Fruit fly (Drosophila melanogaster) whole organism, embryonic: ENCODE results near the gene CG14142.

Experiments used
- Bteb2 ChIP-seq: fragments of 200-800 bp; sonication (Bioruptor generic); optimal IDR thresholded peaks from 2 replicates; lab custom pipeline; 2016; ENCODE audit warnings: missing biosample characterization, missing genetic modification characterization
- C15 ChIP-seq: fragments of 200-800 bp; sonication (Bioruptor generic); IDR thresholded peaks from 3 replicates; pipeline ENCODE4 v1.3.6; 2022; ENCODE audit warnings: missing biosample characterization, missing genetic modification characterization
- CG1529 ChIP-seq: fragments of 200-800 bp; sonication (Bioruptor generic); optimal IDR thresholded peaks from 3 replicates; lab custom pipeline; 2018; ENCODE audit warnings: missing biosample characterization, missing genetic modification characterization
- CG18262 ChIP-seq: fragments of 200-800 bp; optimal IDR thresholded peaks from 3 replicates; lab custom pipeline; 2019; ENCODE audit warnings: missing biosample characterization, mild to moderate bottlenecking, missing genetic modification characterization, moderate library complexity
- CG18764 ChIP-seq: fragments of 200-800 bp; sonication (Bioruptor generic); optimal IDR thresholded peaks from 3 replicates; lab custom pipeline; 2016; ENCODE audit warnings: missing biosample characterization, missing genetic modification characterization
- CG2120 ChIP-seq: fragments of 200-800 bp; sonication (Bioruptor generic); optimal IDR thresholded peaks from 3 replicates; lab custom pipeline; 2016; ENCODE audit warnings: missing biosample characterization, missing genetic modification characterization
- CG2129 ChIP-seq: fragments of 200-800 bp; sonication (Bioruptor generic); IDR thresholded peaks from 2 replicates; pipeline ENCODE4 v1.3.6; 2022; ENCODE audit warnings: missing biosample characterization, missing genetic modification characterization; ENCODE audit not compliant: partially characterized antibody
- CG31224 ChIP-seq: fragments of 200-800 bp; sonication (Bioruptor generic); IDR thresholded peaks from 2 replicates; pipeline ENCODE4 v1.3.6; 2022; ENCODE audit warnings: missing biosample characterization, missing genetic modification characterization
- CG32532 ChIP-seq: fragments of 200-800 bp; sonication (Bioruptor generic); IDR thresholded peaks from 2 replicates; pipeline ENCODE4 v1.3.6; 2022; ENCODE audit warnings: missing biosample characterization, missing genetic modification characterization
- CG32767 ChIP-seq: fragments of 200-800 bp; sonication (Bioruptor generic); IDR thresholded peaks from 2 replicates; pipeline ENCODE4 v1.3.6; 2022; ENCODE audit warnings: missing biosample characterization, missing genetic modification characterization
- CG42726 ChIP-seq: fragments of 200-800 bp; sonication (Bioruptor generic); IDR thresholded peaks from 2 replicates; pipeline ENCODE4 v1.3.6; 2022; ENCODE audit warnings: missing biosample characterization, missing genetic modification characterization; ENCODE audit not compliant: partially characterized antibody
- CG4424 ChIP-seq: fragments of 200-800 bp; sonication (Bioruptor generic); optimal IDR thresholded peaks from 3 replicates; lab custom pipeline; 2016; ENCODE audit warnings: missing biosample characterization, missing genetic modification characterization
- CG6272 ChIP-seq: fragments of 200-800 bp; sonication (Bioruptor generic); IDR thresholded peaks from 2 replicates; pipeline ENCODE4 v1.3.6; 2022; ENCODE audit warnings: missing biosample characterization, missing genetic modification characterization
- CG6689 ChIP-seq: fragments of 200-800 bp; sonication (Bioruptor generic); IDR thresholded peaks from 2 replicates; pipeline ENCODE4 v1.3.6; 2022; ENCODE audit warnings: missing biosample characterization, missing genetic modification characterization
- CG8290 ChIP-seq, 3 experiments: fragments of 200-800 bp; sonication (Bioruptor generic); optimal IDR thresholded peaks; 2 replicates each; lab custom pipeline; 2016 to 2019; ENCODE audit warnings: missing biosample characterization in 3 of 3, missing genetic modification characterization in 3 of 3, mild to moderate bottlenecking in 2 of 3, moderate library complexity in 1 of 3
- Dip3 ChIP-seq: fragments of 200-800 bp; sonication (Bioruptor generic); optimal IDR thresholded peaks from 3 replicates; lab custom pipeline; 2016; ENCODE audit warnings: missing biosample characterization, missing genetic modification characterization
- Dref ChIP-seq: fragments of 200-800 bp; sonication (Bioruptor generic); IDR thresholded peaks from 2 replicates; pipeline ENCODE4 v1.3.6; 2022; ENCODE audit warnings: missing biosample characterization, missing genetic modification characterization
- Fer1 ChIP-seq: fragments of 200-800 bp; sonication (Bioruptor generic); optimal IDR thresholded peaks from 2 replicates; lab custom pipeline; 2017; ENCODE audit warnings: missing biosample characterization, mild to moderate bottlenecking, missing genetic modification characterization
- Fer3 ChIP-seq: fragments of 200-800 bp; sonication (Bioruptor generic); optimal IDR thresholded peaks from 2 replicates; lab custom pipeline; 2018; ENCODE audit warnings: missing biosample characterization, mild to moderate bottlenecking, missing genetic modification characterization, moderate library complexity
- Gug ChIP-seq: fragments of 200-800 bp; sonication (Bioruptor generic); IDR thresholded peaks from 4 replicates; pipeline ENCODE4 v1.3.6; 2022; ENCODE audit warnings: missing biosample characterization, missing genetic modification characterization
- Hr3 ChIP-seq: fragments of 200-800 bp; sonication (Bioruptor generic); optimal IDR thresholded peaks from 3 replicates; lab custom pipeline; 2016; ENCODE audit warnings: missing biosample characterization, missing genetic modification characterization
- Kr ChIP-seq: fragments of 200-800 bp; sonication (Bioruptor generic); optimal IDR thresholded peaks from 2 replicates; lab custom pipeline; 2017; ENCODE audit warnings: missing biosample characterization, mild to moderate bottlenecking, missing genetic modification characterization
- Lim3 ChIP-seq: fragments of 200-800 bp; sonication (Bioruptor generic); IDR thresholded peaks from 2 replicates; pipeline ENCODE4 v1.3.6; 2022; ENCODE audit warnings: missing biosample characterization, missing genetic modification characterization
- NFAT ChIP-seq: fragments of 200-800 bp; sonication (Bioruptor generic); IDR thresholded peaks from 2 replicates; pipeline ENCODE4 v1.3.6; 2022; ENCODE audit warnings: missing biosample characterization, missing genetic modification characterization
- Spps ChIP-seq: fragments of 200-800 bp; sonication (Bioruptor generic); optimal IDR thresholded peaks from 2 replicates; lab custom pipeline; 2018; ENCODE audit warnings: missing biosample characterization, mild to moderate bottlenecking, missing genetic modification characterization
- YL-1 ChIP-seq: fragments of 200-800 bp; sonication (Bioruptor generic); optimal IDR thresholded peaks from 3 replicates; lab custom pipeline; 2017; ENCODE audit warnings: missing biosample characterization, mild to moderate bottlenecking, missing genetic modification characterization
- abd-A ChIP-seq: fragments of 200-800 bp; sonication (Bioruptor generic); optimal IDR thresholded peaks from 3 replicates; lab custom pipeline; 2019; ENCODE audit warnings: missing biosample characterization, mild to moderate bottlenecking, missing genetic modification characterization, moderate library complexity
- ap ChIP-seq: fragments of 200-800 bp; sonication (Bioruptor generic); IDR thresholded peaks from 2 replicates; pipeline ENCODE4 v1.3.6; 2022; ENCODE audit warnings: missing biosample characterization, missing genetic modification characterization
- ase ChIP-seq: fragments of 200-800 bp; sonication (Bioruptor generic); IDR thresholded peaks from 3 replicates; pipeline ENCODE4 v1.3.6; 2022; ENCODE audit warnings: missing biosample characterization, missing genetic modification characterization
- bbx ChIP-seq: fragments of 200-800 bp; sonication (Bioruptor generic); IDR thresholded peaks from 2 replicates; pipeline ENCODE4 v1.3.6; 2022; ENCODE audit warnings: missing biosample characterization, missing genetic modification characterization; ENCODE audit not compliant: partially characterized antibody
- bcd ChIP-seq: fragments of 200-800 bp; sonication (Bioruptor generic); optimal IDR thresholded peaks from 2 replicates; lab custom pipeline; 2017; ENCODE audit warnings: missing biosample characterization, mild to moderate bottlenecking, missing genetic modification characterization
- cad ChIP-seq: fragments of >200 bp; optimal IDR thresholded peaks from 2 replicates; lab custom pipeline; 2017; ENCODE audit warnings: missing biosample characterization, missing genetic modification characterization
- caup ChIP-seq: fragments of 200-800 bp; sonication (Bioruptor generic); optimal IDR thresholded peaks from 3 replicates; lab custom pipeline; 2017; ENCODE audit warnings: missing biosample characterization, mild to moderate bottlenecking, missing genetic modification characterization, moderate library complexity; ENCODE audit not compliant: severe bottlenecking
- croc ChIP-seq: fragments of 200-800 bp; sonication (Bioruptor generic); conservative IDR thresholded peaks from 3 replicates; pipeline ENCODE4 v1.3.6; 2022; ENCODE audit warnings: missing biosample characterization, missing genetic modification characterization
- dm ChIP-seq: fragments of 200-800 bp; sonication (Bioruptor generic); optimal IDR thresholded peaks from 3 replicates; lab custom pipeline; 2016; ENCODE audit warnings: missing biosample characterization, missing genetic modification characterization
- eyg ChIP-seq: fragments of 200-800 bp; sonication (Bioruptor generic); optimal IDR thresholded peaks from 3 replicates; lab custom pipeline; 2016; ENCODE audit warnings: missing biosample characterization, missing genetic modification characterization
- ind ChIP-seq: fragments of 200-800 bp; sonication (Bioruptor generic); optimal IDR thresholded peaks from 3 replicates; lab custom pipeline; 2016; ENCODE audit warnings: missing biosample characterization, missing genetic modification characterization
- insv ChIP-seq, 2 experiments: fragments of 200-800 bp; sonication (Bioruptor generic); optimal IDR thresholded peaks; 3 replicates each; lab custom pipeline; 2016 to 2018; ENCODE audit warnings: missing biosample characterization in 2 of 2, missing genetic modification characterization in 2 of 2
- kni ChIP-seq: fragments of 200-800 bp; sonication (Bioruptor generic); optimal IDR thresholded peaks from 3 replicates; lab custom pipeline; 2017; ENCODE audit warnings: mild to moderate bottlenecking, missing biosample characterization, missing genetic modification reagents, missing genetic modification characterization
- lab ChIP-seq: fragments of 200-800 bp; sonication (Bioruptor generic); optimal IDR thresholded peaks from 3 replicates; lab custom pipeline; 2017; ENCODE audit warnings: missing biosample characterization, missing genetic modification characterization, mild to moderate bottlenecking, moderate library complexity, missing genetic modification reagents
- maf-S ChIP-seq: fragments of 200-800 bp; sonication (Bioruptor generic); optimal IDR thresholded peaks from 2 replicates; lab custom pipeline; 2016; ENCODE audit warnings: missing biosample characterization, missing genetic modification characterization
- mam ChIP-seq: fragments of 200-800 bp; sonication (Bioruptor generic); optimal IDR thresholded peaks from 3 replicates; lab custom pipeline; 2016; ENCODE audit warnings: missing biosample characterization, missing genetic modification characterization
- pb ChIP-seq: fragments of 200-800 bp; sonication (Bioruptor generic); optimal IDR thresholded peaks from 3 replicates; lab custom pipeline; 2016; ENCODE audit warnings: missing biosample characterization, missing genetic modification characterization
- phol ChIP-seq: fragments of 200-800 bp; sonication (Bioruptor generic); optimal IDR thresholded peaks from 3 replicates; lab custom pipeline; 2018; ENCODE audit warnings: missing biosample characterization, mild to moderate bottlenecking, missing genetic modification characterization, moderate library complexity
- schlank ChIP-seq: fragments of 200-800 bp; sonication (Bioruptor generic); optimal IDR thresholded peaks from 2 replicates; lab custom pipeline; 2018; ENCODE audit warnings: missing biosample characterization, mild to moderate bottlenecking, missing genetic modification characterization
- shn ChIP-seq: fragments of 200-800 bp; sonication (Bioruptor generic); optimal IDR thresholded peaks from 3 replicates; lab custom pipeline; 2016; ENCODE audit warnings: missing biosample characterization, missing genetic modification characterization
- twi ChIP-seq: fragments of 200-800 bp; optimal IDR thresholded peaks from 2 replicates; lab custom pipeline; 2019; ENCODE audit warnings: missing biosample characterization, mild to moderate bottlenecking, missing genetic modification characterization, moderate library complexity
- vnd ChIP-seq: fragments of 200-800 bp; sonication (Bioruptor generic); IDR thresholded peaks from 3 replicates; pipeline ENCODE4 v1.3.6; 2022; ENCODE audit warnings: missing biosample characterization, missing genetic modification characterization; ENCODE audit not compliant: partially characterized antibody
- zen ChIP-seq: fragments of 200-800 bp; sonication (Bioruptor generic); optimal IDR thresholded peaks from 3 replicates; lab custom pipeline; 2018; ENCODE audit warnings: missing biosample characterization, mild to moderate bottlenecking, missing genetic modification characterization, moderate library complexity

CG14142 gene

DNA sequence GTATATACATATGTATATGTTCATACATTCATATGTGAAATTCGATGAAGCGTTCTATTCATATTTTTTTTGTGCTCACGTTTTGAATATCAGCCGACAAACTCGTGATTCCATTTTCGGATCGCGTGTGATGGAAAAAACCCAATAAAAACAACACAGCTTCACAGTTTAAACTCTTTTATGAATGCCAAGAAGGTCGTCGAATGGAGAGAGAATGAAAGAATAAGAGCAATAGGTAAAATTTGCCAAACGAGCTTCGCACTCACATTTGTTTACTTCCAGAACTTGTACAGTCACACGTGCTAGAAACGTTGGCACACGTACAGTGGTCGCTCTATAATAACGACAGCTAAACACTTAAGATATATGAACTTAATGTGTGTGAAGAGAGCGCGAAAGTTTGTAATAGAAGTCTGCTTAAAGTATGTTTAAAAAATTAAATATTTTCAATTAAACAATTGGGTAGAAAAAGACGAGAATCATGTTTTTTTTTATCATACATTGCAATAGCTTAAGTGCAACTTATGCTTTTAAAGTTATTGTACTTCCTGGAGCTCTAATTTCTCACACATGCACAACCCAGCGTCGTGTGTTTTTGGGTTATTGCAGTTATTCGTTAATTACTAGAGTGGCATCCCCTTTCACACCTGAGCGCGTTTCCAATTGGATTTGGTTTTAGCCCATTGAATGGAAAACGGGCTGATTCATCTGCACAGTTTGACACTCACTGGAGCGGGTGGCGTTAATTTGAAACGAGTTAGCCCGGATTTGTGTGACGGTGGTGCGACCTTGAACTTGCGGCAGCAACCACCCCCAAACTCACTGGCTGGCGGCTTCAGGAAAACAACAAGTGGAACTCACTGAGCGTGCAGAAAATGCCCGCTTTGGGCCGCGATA, 47.4 kb upstream of the CG14142 start (continued):
- TF ChIP-seq caup (peak; percentile 22), shn (GFP tag; lab: Kevin White, UChicago) (no peak), ase (no peak), CG1529 (GFP tag; lab: Kevin White, UChicago) (no peak), Fer3 (tag; lab: Kevin White, UChicago) (peak; percentile 14), mam (GFP tag; lab: Kevin White, UChicago) (peak; percentile 16), bcd (GFP tag; lab: Kevin White, UChicago) (peak; percentile 15), Hr3 (no peak), schlank (no peak), CG6272 (GFP tag; lab: Robert Waterston, UW) (no peak), vnd (GFP tag; lab: Robert Waterston, UW) (no peak), ind (GFP tag; lab: Kevin White, UChicago) (no peak), CG2129 (no peak), twi (tag; lab: Kevin White, UChicago) (no peak), dm (no peak), bbx (GFP tag; lab: Robert Waterston, UW) (peak; percentile 29; the same call in 1 of the 2 replicates), pb (GFP tag; lab: Kevin White, UChicago) (no peak), Fer1 (GFP tag; lab: Kevin White, UChicago) (peak; percentile 6), ap (GFP tag; lab: Robert Waterston, UW) (no peak), maf-S (GFP tag; lab: Kevin White, UChicago) (no peak), insv (GFP tag; optimal IDR thresholded peaks at IDR 0.05; lab: Kevin White, UChicago) (peak; percentile 50 to 90), eyg (GFP tag; lab: Kevin White, UChicago) (no peak), Gug (no peak), CG32767 (GFP tag; lab: Robert Waterston, UW) (no peak), kni (GFP tag; lab: Kevin White, UChicago) (no peak), Spps (tag; lab: Kevin White, UChicago) (no peak), CG31224 (no peak), Bteb2 (GFP tag; lab: Kevin White, UChicago) (no peak), Dref (GFP tag; lab: Robert Waterston, UW) (no peak), croc (no peak), CG32532 (peak; percentile 54), Dip3 (GFP tag; lab: Kevin White, UChicago) (peak; percentile 27), cad (GFP tag; lab: Kevin White, UChicago) (peak; percentile 36), phol (tag; lab: Kevin White, UChicago) (peak; percentile 19), zen (peak; percentile 20), CG18262 (tag; lab: Kevin White, UChicago) (no peak), CG2120 (peak; percentile 58), CG4424 (peak; percentile 3), abd-A (tag; lab: Kevin White, UChicago) (no peak), YL-1 (GFP tag; lab: Kevin White, UChicago) (no peak), Kr (GFP tag; lab: Kevin White, UChicago) (no peak), Lim3 (no peak), lab (GFP tag; lab: Kevin White, UChicago) (peak; percentile 60), CG42726 (GFP tag; lab: Robert Waterston, UW) (no peak), CG8290 (GFP tag; optimal IDR thresholded peaks at IDR 0.05; lab: Kevin White, UChicago) (no peak), CG8290 (tag; optimal IDR thresholded peaks at IDR 0.05; lab: Kevin White, UChicago) (no peak), NFAT (GFP tag; lab: Robert Waterston, UW) (0 out of 2 replicates have a peak, but pooled peaks have one; percentile 16), C15 (GFP tag; lab: Robert Waterston, UW) (no peak), CG18764 (no peak), CG6689 (GFP tag; lab: Robert Waterston, UW) (no peak)
